Worm (Caenorhabditis elegans) whole organism, L1 larva: ENCODE results near the gene C06A8.8.

ENCODE experiments used
- C04F5.9 ChIP-seq: sonication (generic microtip); optimal IDR thresholded peaks from 2 replicates; lab custom pipeline; 2016; ENCODE audit warnings: missing genetic modification characterization, missing compliant biosample characterization
- C16A3.4 ChIP-seq: fragments of 150-350 bp; optimal IDR thresholded peaks from 2 replicates; lab custom pipeline; 2014; ENCODE audit warnings: missing biosample characterization, missing genetic modification characterization
- C34B4.2 ChIP-seq: sonication (generic microtip); optimal IDR thresholded peaks from 2 replicates; lab custom pipeline; 2017; ENCODE audit warnings: mild to moderate bottlenecking, missing genetic modification characterization, missing compliant biosample characterization
- F16B12.6 ChIP-seq: fragments of 150-350 bp; optimal IDR thresholded peaks from 2 replicates; lab custom pipeline; 2014; ENCODE audit warnings: missing biosample characterization, missing genetic modification characterization
- Y116A8C.19 ChIP-seq: sonication (generic microtip); optimal IDR thresholded peaks from 2 replicates; lab custom pipeline; 2016; ENCODE audit warnings: missing compliant biosample characterization, missing genetic modification characterization, borderline replicate concordance
- aha-1 ChIP-seq: fragments of 150-350 bp; optimal IDR thresholded peaks from 2 replicates; lab custom pipeline; 2014; ENCODE audit warnings: missing biosample characterization, missing genetic modification characterization
- alr-1 ChIP-seq: fragments of 200-800 bp; sonication (Bioruptor generic); optimal IDR thresholded peaks from 2 replicates; lab custom pipeline; 2018; ENCODE audit warnings: borderline replicate concordance, mild to moderate bottlenecking, missing genetic modification characterization, missing compliant biosample characterization
- ceh-63 ChIP-seq: fragments of 200-800 bp; sonication (Bioruptor generic); optimal IDR thresholded peaks from 2 replicates; lab custom pipeline; 2018; ENCODE audit warnings: mild to moderate bottlenecking, missing genetic modification characterization, missing compliant biosample characterization
- ceh-90 ChIP-seq: sonication (generic microtip); optimal IDR thresholded peaks from 2 replicates; lab custom pipeline; 2016; ENCODE audit warnings: missing genetic modification characterization, missing compliant biosample characterization
- ces-1 ChIP-seq: fragments of 150-350 bp; optimal IDR thresholded peaks from 2 replicates; lab custom pipeline; 2014; ENCODE audit warnings: missing biosample characterization, missing genetic modification reagents, missing genetic modification characterization
- dsc-1 ChIP-seq: sonication (generic microtip); optimal IDR thresholded peaks from 2 replicates; lab custom pipeline; 2016; ENCODE audit warnings: mild to moderate bottlenecking, missing genetic modification characterization, missing compliant biosample characterization
- efl-1 ChIP-seq, 4 experiments: fragments of 150-350 bp; optimal IDR thresholded peaks in 3 of 4; peaks in 1 of 4; 1 replicate in 1 of 4; 2 replicates in 3 of 4; lab custom pipeline; 2014; ENCODE audit warnings: missing biosample characterization in 2 of 4, missing genetic modification characterization in 2 of 4, missing genetic modification reagents in 2 of 4
- efl-3 ChIP-seq: fragments of 200-800 bp; sonication (Bioruptor generic); optimal IDR thresholded peaks from 2 replicates; lab custom pipeline; 2018; ENCODE audit warnings: mild to moderate bottlenecking, missing genetic modification characterization, missing compliant biosample characterization
- egl-13 ChIP-seq: sonication (generic microtip); optimal IDR thresholded peaks from 2 replicates; lab custom pipeline; 2016; ENCODE audit warnings: missing genotype, missing genetic modification reagents, missing genetic modification characterization, missing compliant biosample characterization
- egl-27 ChIP-seq, 2 experiments: fragments of 150-350 bp in 1 of 2; sonication (generic microtip); optimal IDR thresholded peaks; 3 replicates each; lab custom pipeline; 2017 to 2018; ENCODE audit warnings: missing biosample characterization in 2 of 2, missing genetic modification characterization in 2 of 2, missing genetic modification reagents in 2 of 2
- elt-2 ChIP-seq: sonication (generic microtip); optimal IDR thresholded peaks from 2 replicates; lab custom pipeline; 2016; ENCODE audit warnings: missing genetic modification characterization, mild to moderate bottlenecking, inconsistent platforms, missing compliant biosample characterization, missing genetic modification reagents
- elt-3 ChIP-seq, 6 experiments: fragments of 150-350 bp in 1 of 6; sonication (generic microtip); optimal IDR thresholded peaks; 2 replicates each; lab custom pipeline; 2017 to 2018; ENCODE audit warnings: missing biosample characterization in 6 of 6, missing genetic modification characterization in 6 of 6, inconsistent platforms in 1 of 6
- ets-5 ChIP-seq: fragments of 200-800 bp; sonication (Bioruptor generic); IDR thresholded peaks from 2 replicates; pipeline ENCODE4 v1.3.6; 2022; ENCODE audit warnings: missing genetic modification characterization, missing compliant biosample characterization
- fkh-4 ChIP-seq: sonication (generic microtip); optimal IDR thresholded peaks from 2 replicates; lab custom pipeline; 2016; ENCODE audit warnings: missing compliant biosample characterization, missing genetic modification characterization, borderline replicate concordance
- fkh-8 ChIP-seq: sonication (generic microtip); optimal IDR thresholded peaks from 2 replicates; lab custom pipeline; 2016; ENCODE audit warnings: mild to moderate bottlenecking, missing genetic modification characterization, missing compliant biosample characterization
- fos-1 ChIP-seq: fragments of 150-350 bp; optimal IDR thresholded peaks from 2 replicates; lab custom pipeline; 2014; ENCODE audit warnings: missing biosample characterization, missing genetic modification characterization
- grh-1 ChIP-seq: fragments of 200-800 bp; sonication (Bioruptor generic); IDR thresholded peaks from 2 replicates; pipeline ENCODE4 v1.3.6; 2022; ENCODE audit warnings: missing genetic modification reagents, missing genetic modification characterization, missing compliant biosample characterization
- hlh-4 ChIP-seq: sonication (generic microtip); optimal IDR thresholded peaks from 2 replicates; lab custom pipeline; 2016; ENCODE audit warnings: mild to moderate bottlenecking, missing genetic modification characterization, missing compliant biosample characterization
- irx-1 ChIP-seq: sonication (generic microtip); optimal IDR thresholded peaks from 2 replicates; lab custom pipeline; 2016; ENCODE audit warnings: missing genetic modification characterization, missing compliant biosample characterization
- jun-1 ChIP-seq: fragments of 150-350 bp; optimal IDR thresholded peaks from 2 replicates; lab custom pipeline; 2014; ENCODE audit warnings: missing biosample characterization, missing genetic modification reagents, missing genetic modification characterization
- lin-13 ChIP-seq: fragments of 150-350 bp; optimal IDR thresholded peaks from 2 replicates; lab custom pipeline; 2014; ENCODE audit warnings: missing biosample characterization, missing genetic modification reagents, missing genetic modification characterization
- lin-14 ChIP-seq: fragments of 200-800 bp; sonication (Bioruptor generic); optimal IDR thresholded peaks from 2 replicates; lab custom pipeline; 2018; ENCODE audit warnings: mild to moderate bottlenecking, missing genetic modification characterization, moderate library complexity, missing compliant biosample characterization
- lin-15B ChIP-seq: fragments of 150-350 bp; sonication (generic microtip); optimal IDR thresholded peaks from 3 replicates; lab custom pipeline; 2014; ENCODE audit warnings: missing biosample characterization, missing genetic modification characterization
- lir-3 ChIP-seq: sonication (generic microtip); optimal IDR thresholded peaks from 2 replicates; lab custom pipeline; 2016; ENCODE audit warnings: mild to moderate bottlenecking, missing genetic modification characterization, moderate library complexity, missing compliant biosample characterization; ENCODE audit not compliant: poor library complexity
- mdl-1 ChIP-seq, 2 experiments: fragments of 150-350 bp; optimal IDR thresholded peaks; 2 replicates each; lab custom pipeline; 2014 to 2017; ENCODE audit warnings: missing biosample characterization in 2 of 2, missing genetic modification characterization in 2 of 2, inconsistent platforms in 1 of 2
- mep-1 ChIP-seq: fragments of 150-350 bp; optimal IDR thresholded peaks from 2 replicates; lab custom pipeline; 2014; ENCODE audit warnings: missing biosample characterization, missing genetic modification characterization
- nhr-11 ChIP-seq: fragments of 150-350 bp; optimal IDR thresholded peaks from 2 replicates; lab custom pipeline; 2014; ENCODE audit warnings: missing biosample characterization, missing genetic modification characterization
- nhr-12 ChIP-seq: sonication (generic microtip); optimal IDR thresholded peaks from 2 replicates; lab custom pipeline; 2017; ENCODE audit warnings: missing biosample characterization, missing genetic modification characterization
- nhr-19 ChIP-seq: fragments of 200-800 bp; sonication (Bioruptor generic); conservative IDR thresholded peaks from 2 replicates; pipeline ENCODE4 v1.3.6; 2022; ENCODE audit warnings: missing genetic modification characterization, missing compliant biosample characterization
- nhr-237 ChIP-seq: fragments of 150-350 bp; optimal IDR thresholded peaks from 2 replicates; lab custom pipeline; 2014; ENCODE audit warnings: missing biosample characterization, missing genetic modification characterization
- nhr-47 ChIP-seq: sonication (generic microtip); optimal IDR thresholded peaks from 2 replicates; lab custom pipeline; 2016; ENCODE audit warnings: mild to moderate bottlenecking, missing genetic modification characterization, moderate library complexity, missing compliant biosample characterization
- nhr-71 ChIP-seq: sonication (generic microtip); optimal IDR thresholded peaks from 2 replicates; lab custom pipeline; 2016; ENCODE audit warnings: mild to moderate bottlenecking, missing genetic modification characterization, moderate library complexity, missing compliant biosample characterization
- nhr-85 ChIP-seq: sonication (generic microtip); peaks from one replicate; lab custom pipeline; 2016; ENCODE audit warnings: missing genetic modification characterization, inconsistent platforms, missing compliant biosample characterization
- pax-3 ChIP-seq: fragments of 200-800 bp; sonication (Bioruptor generic); optimal IDR thresholded peaks from 2 replicates; lab custom pipeline; 2018; ENCODE audit warnings: mild to moderate bottlenecking, missing genetic modification characterization, moderate library complexity, missing compliant biosample characterization
- rnt-1 ChIP-seq: sonication (generic microtip); optimal IDR thresholded peaks from 2 replicates; lab custom pipeline; 2016; ENCODE audit warnings: mild to moderate bottlenecking, missing genetic modification characterization, moderate library complexity, missing compliant biosample characterization
- skn-1 ChIP-seq: fragments of 150-350 bp; optimal IDR thresholded peaks from 2 replicates; lab custom pipeline; 2014; ENCODE audit warnings: missing biosample characterization, missing genetic modification characterization
- snu-23 ChIP-seq: sonication (generic microtip); optimal IDR thresholded peaks from 2 replicates; lab custom pipeline; 2016; ENCODE audit warnings: missing genetic modification characterization, missing compliant biosample characterization
- sox-4 ChIP-seq: sonication (generic microtip); optimal IDR thresholded peaks from 2 replicates; lab custom pipeline; 2016; ENCODE audit warnings: missing genetic modification characterization, missing compliant biosample characterization
- sptf-1 ChIP-seq: fragments of 150-350 bp; optimal IDR thresholded peaks from 2 replicates; lab custom pipeline; 2014; ENCODE audit warnings: missing biosample characterization, missing genetic modification characterization
- sup-37 ChIP-seq: fragments of 200-800 bp; sonication (Bioruptor generic); optimal IDR thresholded peaks from 2 replicates; lab custom pipeline; 2018; ENCODE audit warnings: mild to moderate bottlenecking, missing genetic modification characterization, missing compliant biosample characterization
- tbx-2 ChIP-seq: sonication (generic microtip); optimal IDR thresholded peaks from 2 replicates; lab custom pipeline; 2016; ENCODE audit warnings: missing genetic modification characterization, missing compliant biosample characterization
- tlp-1 ChIP-seq: fragments of 150-350 bp; optimal IDR thresholded peaks from 2 replicates; lab custom pipeline; 2014; ENCODE audit warnings: missing biosample characterization, missing genetic modification characterization
- unc-30 ChIP-seq: sonication (generic microtip); optimal IDR thresholded peaks from 2 replicates; lab custom pipeline; 2017; ENCODE audit warnings: missing biosample characterization, missing genetic modification characterization
- unc-98 ChIP-seq: fragments of 200-800 bp; sonication (Bioruptor generic); IDR thresholded peaks from 2 replicates; pipeline ENCODE4 v1.3.6; 2022; ENCODE audit warnings: missing genetic modification characterization, missing compliant biosample characterization
- vab-15 ChIP-seq: sonication (generic microtip); optimal IDR thresholded peaks from 2 replicates; lab custom pipeline; 2017; ENCODE audit warnings: missing genotype, mild to moderate bottlenecking, missing genetic modification characterization, missing compliant biosample characterization
- xbp-1 ChIP-seq: sonication (generic microtip); optimal IDR thresholded peaks from 2 replicates; lab custom pipeline; 2016; ENCODE audit warnings: missing genetic modification characterization, missing compliant biosample characterization
- zip-4 ChIP-seq: fragments of 200-800 bp; sonication (Bioruptor generic); optimal IDR thresholded peaks from 2 replicates; lab custom pipeline; 2018; ENCODE audit warnings: mild to moderate bottlenecking, missing genetic modification characterization, moderate library complexity, missing compliant biosample characterization
- ztf-4 ChIP-seq: fragments of 150-350 bp; optimal IDR thresholded peaks from 2 replicates; lab custom pipeline; 2014; ENCODE audit warnings: missing biosample characterization, missing genetic modification characterization

C06A8.8 gene

DNA sequence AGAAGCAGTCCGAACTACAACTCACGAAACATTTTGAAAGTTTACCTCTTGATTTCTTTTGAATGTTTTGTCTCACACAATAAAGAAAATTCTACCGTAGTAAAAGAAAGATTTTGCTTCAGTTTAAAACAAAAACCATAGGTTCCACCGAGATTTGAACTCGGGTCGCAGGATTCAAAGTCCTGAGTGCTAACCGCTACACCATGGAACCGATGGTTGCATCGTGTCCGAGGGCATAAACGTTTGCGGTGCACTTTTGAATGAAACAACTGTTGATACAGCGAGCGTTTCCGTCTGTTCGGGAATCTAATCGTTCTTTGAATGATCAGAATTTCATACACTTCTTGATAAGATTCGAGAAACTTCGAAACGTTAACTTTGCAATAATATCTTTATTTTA, 15.0 kb downstream of the C06A8.8 start:
- TF ChIP-seq zip-4, result no peak
- peak; percentile 97 for TF ChIP-seq nhr-19 (GFP tag; lab: Robert Waterston, UW)
- no peak for TF ChIP-seq ets-5 (GFP tag; lab: Robert Waterston, UW)
- peak; percentile 66 for TF ChIP-seq nhr-47 (tag; lab: Kevin White, UChicago)
- TF ChIP-seq tbx-2 (tag; lab: Kevin White, UChicago), result peak; percentile 48
- no peak for TF ChIP-seq C04F5.9
- TF ChIP-seq dsc-1 (tag; lab: Kevin White, UChicago), result no peak
- TF ChIP-seq lin-14 (GFP tag; lab: Kevin White, UChicago), result peak; percentile 66
- TF ChIP-seq sox-4 (tag; lab: Kevin White, UChicago), result no peak
- no peak for TF ChIP-seq F16B12.6 (tag; lab: Kevin White, UChicago)
- TF ChIP-seq fkh-4 (tag; lab: Kevin White, UChicago), result no peak
- TF ChIP-seq lir-3, result peak; percentile 53
- no peak for TF ChIP-seq ztf-4
- no peak for TF ChIP-seq egl-27 (tag; optimal IDR thresholded peaks at IDR 0.05; lab: Kevin White, UChicago)
- no peak for TF ChIP-seq egl-13 (tag; lab: Kevin White, UChicago)
- TF ChIP-seq Y116A8C.19 (tag; lab: Kevin White, UChicago), result no peak
- TF ChIP-seq lin-15B (tag; lab: Kevin White, UChicago), result no peak
- TF ChIP-seq ceh-90, result no peak
- TF ChIP-seq ces-1 (GFP tag; lab: Kevin White, UChicago), result no peak
- peak; percentile 11 for TF ChIP-seq lin-13 (GFP tag; lab: Kevin White, UChicago)
- TF ChIP-seq aha-1, result no peak
- no peak for TF ChIP-seq ceh-63 (GFP tag; lab: Kevin White, UChicago)
- peak; percentile 23 for TF ChIP-seq xbp-1 (tag; lab: Kevin White, UChicago)
- no peak for TF ChIP-seq nhr-237
- TF ChIP-seq fkh-8 (tag; lab: Kevin White, UChicago), result no peak
- peak in 1 of 2 experiments; percentile 59 for TF ChIP-seq mdl-1 (tag; optimal IDR thresholded peaks at IDR 0.05; lab: Kevin White, UChicago)
- TF ChIP-seq nhr-85 (tag; lab: Kevin White, UChicago), result peak; percentile 88
- TF ChIP-seq skn-1 (tag; lab: Kevin White, UChicago), result peak; percentile 8
- TF ChIP-seq unc-98, result no peak
- no peak for TF ChIP-seq nhr-12 (tag; lab: Kevin White, UChicago)
- TF ChIP-seq sup-37, result no peak
- no peak for TF ChIP-seq sptf-1 (tag; lab: Kevin White, UChicago)
- TF ChIP-seq jun-1 (tag; lab: Kevin White, UChicago), result no peak
- no peak for TF ChIP-seq nhr-11 (tag; lab: Kevin White, UChicago)
- TF ChIP-seq alr-1 (tag; lab: Kevin White, UChicago), result no peak
- no peak for TF ChIP-seq pax-3 (tag; lab: Kevin White, UChicago)
- no peak for TF ChIP-seq efl-3 (GFP tag; lab: Kevin White, UChicago)
- TF ChIP-seq elt-3 (tag; optimal IDR thresholded peaks at IDR 0.05; lab: Kevin White, UChicago), result peak in 3 of 6 experiments; percentile 12 to 67 (median 62)
- TF ChIP-seq C34B4.2 (tag; lab: Kevin White, UChicago), result no peak
- TF ChIP-seq mep-1 (tag; lab: Kevin White, UChicago), result peak; percentile 61
- peak; percentile 84 for TF ChIP-seq snu-23 (GFP tag; lab: Kevin White, UChicago)
- TF ChIP-seq elt-2 (tag; lab: Kevin White, UChicago), result peak; percentile 46
- peak; percentile 37; the same call in 1 of the 2 replicates for TF ChIP-seq grh-1 (GFP tag; lab: Robert Waterston, UW)
- peak; percentile 83 for TF ChIP-seq nhr-71
- TF ChIP-seq hlh-4 (tag; lab: Kevin White, UChicago), result no peak
- TF ChIP-seq tlp-1 (tag; lab: Kevin White, UChicago), result no peak
- no peak for TF ChIP-seq unc-30 (tag; lab: Kevin White, UChicago)
- TF ChIP-seq fos-1 (tag; lab: Kevin White, UChicago), result no peak
- peak; percentile 9 for TF ChIP-seq irx-1 (tag; lab: Kevin White, UChicago)
- peak; percentile 76 for TF ChIP-seq rnt-1
- TF ChIP-seq C16A3.4 (tag; lab: Kevin White, UChicago), result peak; percentile 73
- TF ChIP-seq vab-15, result no peak
- peak; percentile 32 to 53 for TF ChIP-seq efl-1 (optimal IDR thresholded peaks at IDR 0.05; lab: Kevin White, UChicago)
- peak in 1 of 2 experiments; percentile 0 for TF ChIP-seq efl-1 (GFP tag; optimal IDR thresholded peaks at IDR 0.05 in 1 of 2; lab: Kevin White, UChicago)
